Worm (Caenorhabditis elegans) whole organism, dauer: ENCODE results near the gene Y73B6BL.288.

ENCODE experiments used
- unc-62 ChIP-seq: sonication (generic microtip); optimal IDR thresholded peaks from 2 replicates; lab custom pipeline; 2017; ENCODE audit warnings: missing biosample characterization, missing genetic modification reagents, missing genetic modification characterization

The Y73B6BL.288 gene

ce11 chrIV:6294081-6294480, 48.2 kb downstream of the Y73B6BL.288 start, which contains the start of gene hil-2:
hil-2 (plus strand) TSS chrIV:6294240.
- TF ChIP-seq unc-62 = no peak
